Fruit fly (Drosophila melanogaster): ENCODE results near the gene Eno.

DNA sequence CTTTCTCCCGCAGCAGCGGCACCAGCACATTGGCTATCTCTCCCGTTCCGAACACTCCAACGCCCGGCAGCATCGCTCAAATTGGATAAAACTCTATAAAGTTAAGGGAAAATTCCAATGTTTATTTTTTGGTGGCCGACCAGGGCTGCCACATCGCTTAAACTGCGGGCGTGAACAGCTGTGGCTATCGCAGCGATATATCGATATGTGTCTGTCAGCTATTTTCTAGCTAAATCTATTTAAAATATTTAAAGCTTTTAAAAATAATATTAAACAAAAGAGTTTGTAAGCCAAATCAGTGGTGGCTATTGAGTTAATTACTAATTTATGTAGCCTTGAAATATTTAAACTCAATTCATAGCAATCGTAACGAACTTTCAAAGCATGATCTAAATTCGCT is 22.5 kb upstream of the Eno start, which contains the start of the genes CG17712 and CG17648:
- TF ChIP-seq CG33017 (tag; optimal IDR thresholded peaks at IDR 0.05) (no peak), CG12768 (GFP tag; optimal IDR thresholded peaks at IDR 0.05) (no peak), CG14711 (tag; optimal IDR thresholded peaks at IDR 0.05) (no peak), tj (GFP tag; optimal IDR thresholded peaks at IDR 0.05) (no peak), pad (GFP tag; optimal IDR thresholded peaks at IDR 0.05) (no peak), Hr96 (GFP tag; optimal IDR thresholded peaks at IDR 0.05) (no peak), CG5204 (GFP tag; optimal IDR thresholded peaks at IDR 0.05) (no peak), cic (GFP tag; optimal IDR thresholded peaks at IDR 0.05) (no peak), Crg-1 (GFP tag; optimal IDR thresholded peaks at IDR 0.05) (no peak)
